Worm (Caenorhabditis elegans): ENCODE results near the gene pat-3.
A peak's percentile ranks its signal among the peaks of the same experiment; 100 is the strongest.

The pat-3 gene

DNA sequence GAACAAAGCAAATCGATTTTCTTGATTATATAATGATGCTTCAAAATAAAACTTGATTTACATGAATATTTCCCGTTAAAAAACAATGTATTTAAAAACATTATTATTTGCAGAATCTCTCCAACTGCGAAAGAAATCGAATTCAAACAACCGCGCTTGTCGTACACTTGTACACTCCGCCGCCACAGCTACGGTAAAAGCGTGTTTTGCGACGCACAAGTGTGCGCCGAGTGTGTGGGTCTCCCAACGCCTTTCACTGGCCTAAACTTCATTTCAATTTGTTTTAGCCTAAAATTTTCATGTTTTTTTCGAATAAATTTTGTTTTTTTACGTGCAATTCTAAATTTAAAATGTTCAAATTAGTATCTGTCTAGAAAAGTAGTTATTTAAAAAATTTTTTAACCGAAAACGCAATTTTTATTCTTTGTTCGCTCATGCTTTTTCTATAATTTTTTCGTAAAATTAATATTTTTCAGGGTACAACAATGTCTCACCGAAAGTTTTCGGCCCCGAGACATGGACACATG lies 46.5 kb downstream of the pat-3 start, which contains the start of gene rpl-3 (continued):
- TF ChIP-seq unc-62 (GFP tag; optimal IDR thresholded peaks at IDR 0.05 in 1 of 2): peak; percentile 71 to 100
- peak; percentile 98 for TF ChIP-seq unc-62 (tag; optimal IDR thresholded peaks at IDR 0.05)
- TF ChIP-seq hmg-1.1 (GFP tag; IDR thresholded peaks at IDR 0.05): peak; percentile 100
- TF ChIP-seq aly-2 (tag; optimal IDR thresholded peaks at IDR 0.05): peak; percentile 99
- peak; percentile 99 for TF ChIP-seq ceh-44 (GFP tag; IDR thresholded peaks at IDR 0.05)
- peak; percentile 100 for TF ChIP-seq nhr-111 (GFP tag; optimal IDR thresholded peaks at IDR 0.05)
- peak; percentile 100 for TF ChIP-seq daf-19 (GFP tag; conservative IDR thresholded peaks at IDR 0.05)
- TF ChIP-seq lin-39 (tag; optimal IDR thresholded peaks at IDR 0.05): peak; percentile 95
- TF ChIP-seq zfp-3 (GFP tag; conservative IDR thresholded peaks at IDR 0.05): peak; percentile 100
- TF ChIP-seq mxl-3 (GFP tag; optimal IDR thresholded peaks at IDR 0.05): peak; percentile 99
- peak; percentile 70 for TF ChIP-seq snpc-4 (tag; optimal IDR thresholded peaks at IDR 0.05)
- peak; percentile 100 for TF ChIP-seq nhr-41 (GFP tag; IDR thresholded peaks at IDR 0.05)
- TF ChIP-seq lir-3 (tag; optimal IDR thresholded peaks at IDR 0.05): peak; percentile 93

DNA sequence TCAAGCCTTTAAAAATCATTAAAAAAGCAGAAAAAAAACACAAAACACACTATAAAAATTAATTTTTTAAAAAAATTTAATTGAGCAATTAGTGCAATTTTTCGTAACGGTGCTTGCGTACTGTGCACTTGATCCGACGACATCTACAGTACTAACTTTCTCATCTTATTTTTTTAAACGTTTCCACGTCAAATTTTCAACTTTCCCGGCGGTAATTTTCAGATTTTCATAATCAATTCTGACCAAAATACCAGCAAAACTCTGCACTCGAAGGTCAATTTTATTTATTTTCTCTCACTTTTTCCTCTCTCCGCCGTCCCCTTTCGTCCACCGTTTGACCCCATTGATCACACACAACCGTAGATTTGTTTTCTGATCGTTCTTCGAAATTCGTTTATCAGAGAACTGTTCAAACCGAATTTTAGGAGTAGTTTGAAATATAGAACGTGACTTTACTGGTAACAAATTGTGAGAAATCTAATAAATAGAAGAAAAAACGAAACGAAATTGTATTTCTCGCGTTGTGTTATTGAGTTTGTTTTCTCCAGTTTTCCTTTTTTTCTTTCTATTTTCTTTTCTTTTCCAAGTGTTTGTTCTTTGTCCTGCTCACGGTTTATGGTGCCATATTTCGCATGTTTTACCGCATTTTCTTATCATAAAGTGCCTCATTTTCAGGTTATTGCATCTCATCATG lies 50.0 kb downstream of the pat-3 start, which contains the start of gene acs-19:
TSS of gene acs-19 (plus strand) at position 676 of the 694 bp plus-strand sequence.
- TF ChIP-seq zfp-3 (GFP tag; conservative IDR thresholded peaks at IDR 0.05): 0 out of 2 replicates have a peak, but pooled peaks have one; percentile 19
- peak; percentile 95 for TF ChIP-seq aha-1 (tag)
- no peak; the same call in 1 of the 2 replicates for TF ChIP-seq lin-1 (GFP tag; IDR thresholded peaks at IDR 0.05)
- no peak for TF ChIP-seq nhr-77 (tag; optimal IDR thresholded peaks at IDR 0.05)
- TF ChIP-seq nhr-76 (tag; optimal IDR thresholded peaks at IDR 0.05): no peak
- TF ChIP-seq hlh-11 (tag; optimal IDR thresholded peaks at IDR 0.05): peak; percentile 17
- TF ChIP-seq gei-8 (GFP tag; optimal IDR thresholded peaks at IDR 0.05): peak; percentile 7
- peak; percentile 29 for TF ChIP-seq mep-1 (tag; optimal IDR thresholded peaks at IDR 0.05)
- no peak for TF ChIP-seq nhr-6 (tag; optimal IDR thresholded peaks at IDR 0.05)
- TF ChIP-seq dve-1 (tag; optimal IDR thresholded peaks at IDR 0.05; ENCODE audit: insufficient read depth): peak; percentile 25
- 0 out of 2 replicates have a peak, but pooled peaks have one; percentile 25 for TF ChIP-seq Y48G9A.11 (GFP tag; IDR thresholded peaks at IDR 0.05)
- peak in 1 of 2 experiments; percentile 30 for TF ChIP-seq hif-1 (tag; optimal IDR thresholded peaks at IDR 0.05)
- TF ChIP-seq daf-16 (GFP tag; optimal IDR thresholded peaks at IDR 0.05): no peak
- TF ChIP-seq daf-16 (tag; optimal IDR thresholded peaks at IDR 0.05): peak; percentile 4
- TF ChIP-seq set-16 (GFP tag; IDR thresholded peaks at IDR 0.05): no peak
- no peak for TF ChIP-seq nhr-42 (GFP tag; IDR thresholded peaks at IDR 0.05)
- no peak for TF ChIP-seq dmd-8 (GFP tag; IDR thresholded peaks at IDR 0.05)
- peak; percentile 87 for TF ChIP-seq ces-1 (GFP tag; optimal IDR thresholded peaks at IDR 0.05)
- TF ChIP-seq rbr-2 (tag; optimal IDR thresholded peaks at IDR 0.05): peak; percentile 9
- TF ChIP-seq lin-29 (GFP tag; IDR thresholded peaks at IDR 0.05): no peak
- no peak for TF ChIP-seq zfp-2 (tag; optimal IDR thresholded peaks at IDR 0.05)
- TF ChIP-seq lsy-2 (tag; optimal IDR thresholded peaks at IDR 0.05): peak in 1 of 2 experiments; percentile 34
- TF ChIP-seq hlh-30 (tag; optimal IDR thresholded peaks at IDR 0.05; ENCODE audit: insufficient read depth): peak; percentile 1
- no peak for TF ChIP-seq ceh-82 (tag; optimal IDR thresholded peaks at IDR 0.05)

DNA sequence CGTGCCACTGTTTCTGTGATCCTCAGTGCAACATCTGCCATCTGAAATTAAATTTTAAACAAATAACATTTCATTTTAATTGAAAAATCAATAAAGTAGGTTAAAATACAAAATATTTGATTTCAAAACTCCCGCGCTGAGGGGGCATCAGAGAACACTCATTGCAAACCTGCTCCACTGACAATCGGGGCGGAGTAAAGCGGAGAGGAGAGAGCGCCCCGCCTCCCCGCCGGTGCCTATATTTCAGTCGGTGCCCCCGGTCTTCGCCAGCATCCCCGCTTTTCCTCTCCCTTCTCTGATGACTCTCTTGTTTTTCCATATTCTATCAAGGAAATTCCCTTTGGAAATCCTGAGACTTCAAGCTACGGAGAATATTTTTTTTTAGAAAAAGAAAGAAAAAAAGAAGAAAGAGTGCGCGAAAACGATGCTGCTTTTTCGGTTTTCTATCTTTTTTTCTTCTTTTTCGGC lies 51.0 kb downstream of the pat-3 start, which contains the start of gene brc-1:
TSS of gene brc-1 (minus strand) at position 51 of the 468 bp plus-strand sequence.
- TF ChIP-seq nhr-11 (tag; optimal IDR thresholded peaks at IDR 0.05) (peak; percentile 81), unc-39 (tag; optimal IDR thresholded peaks at IDR 0.05) (no peak), pha-4 (GFP tag; IDR thresholded peaks at IDR 0.05) (peak; percentile 69), pha-4 (tag; optimal IDR thresholded peaks at IDR 0.05) (no peak), dmd-6 (GFP tag; IDR thresholded peaks at IDR 0.05) (peak; percentile 80), dve-1 (tag; optimal IDR thresholded peaks at IDR 0.05; ENCODE audit: insufficient read depth) (peak; percentile 83), lim-7 (GFP tag; IDR thresholded peaks at IDR 0.05) (peak; percentile 57; the same call in 1 of the 2 replicates), zfp-3 (GFP tag; conservative IDR thresholded peaks at IDR 0.05) (peak; percentile 35; the same call in 1 of the 2 replicates), fkh-10 (GFP tag; optimal IDR thresholded peaks at IDR 0.05) (peak; percentile 94), daf-16 (GFP tag; optimal IDR thresholded peaks at IDR 0.05) (peak in 1 of 2 experiments; percentile 41), daf-16 (tag; optimal IDR thresholded peaks at IDR 0.05) (peak; percentile 50), pqm-1 (tag; optimal IDR thresholded peaks at IDR 0.05) (peak; percentile 35), arid-1 (GFP tag; conservative IDR thresholded peaks at IDR 0.05) (0 out of 2 replicates have a peak, but pooled peaks have one; percentile 45), lin-1 (GFP tag; IDR thresholded peaks at IDR 0.05) (peak; percentile 55; the same call in 1 of the 2 replicates), ceh-44 (GFP tag; IDR thresholded peaks at IDR 0.05) (0 out of 2 replicates have a peak, but pooled peaks have one; percentile 28), lir-3 (tag; optimal IDR thresholded peaks at IDR 0.05) (no peak), ama-1 (optimal IDR thresholded peaks at IDR 0.05) (peak; percentile 99), F10B5.3 (tag; optimal IDR thresholded peaks at IDR 0.05) (no peak)
